Fruit fly (Drosophila melanogaster) whole organism, embryonic: ENCODE measurements around the gene Srp9.

Experiments
- Aef1 ChIP-seq: fragments of 200-800 bp; sonication (Bioruptor generic); IDR thresholded peaks from 3 replicates; pipeline ENCODE4 v1.3.6; 2022; ENCODE audit warnings: missing biosample characterization, missing genetic modification characterization
- BtbVII ChIP-seq: fragments of 200-800 bp; sonication (Bioruptor generic); optimal IDR thresholded peaks from 3 replicates; lab custom pipeline; 2017; ENCODE audit warnings: missing biosample characterization, mild to moderate bottlenecking, missing genetic modification characterization
- CG10462 ChIP-seq: fragments of 200-800 bp; sonication (Bioruptor generic); optimal IDR thresholded peaks from 2 replicates; lab custom pipeline; 2016; ENCODE audit warnings: missing biosample characterization, missing genetic modification characterization
- CG11093 ChIP-seq: fragments of 200-800 bp; sonication (Bioruptor generic); IDR thresholded peaks from 3 replicates; pipeline ENCODE4 v1.3.6; 2022; ENCODE audit warnings: missing biosample characterization, missing genetic modification characterization
- CG12744 ChIP-seq: fragments of 200-800 bp; sonication (Bioruptor generic); optimal IDR thresholded peaks from 2 replicates; lab custom pipeline; 2016; ENCODE audit warnings: missing biosample characterization, missing genetic modification characterization
- CG13424 ChIP-seq: fragments of 200-800 bp; sonication (Bioruptor generic); optimal IDR thresholded peaks from 2 replicates; lab custom pipeline; 2019; ENCODE audit warnings: missing biosample characterization, mild to moderate bottlenecking, missing genetic modification characterization, moderate library complexity
- CG15073 ChIP-seq: fragments of 200-800 bp; sonication (Bioruptor generic); optimal IDR thresholded peaks from 2 replicates; lab custom pipeline; 2016; ENCODE audit warnings: missing biosample characterization, missing genetic modification characterization
- CG1647 ChIP-seq: fragments of 200-800 bp; sonication (Bioruptor generic); optimal IDR thresholded peaks from 3 replicates; lab custom pipeline; 2016; ENCODE audit warnings: missing biosample characterization, missing genetic modification characterization
- CG16813 ChIP-seq: fragments of 200-800 bp; sonication (Bioruptor generic); IDR thresholded peaks from 3 replicates; pipeline ENCODE4 v1.3.6; 2022; ENCODE audit warnings: missing biosample characterization, missing genetic modification characterization; ENCODE audit not compliant: partially characterized antibody
- CG17612 ChIP-seq: fragments of 200-800 bp; sonication (Bioruptor generic); IDR thresholded peaks from 2 replicates; pipeline ENCODE4 v1.3.6; 2022; ENCODE audit warnings: missing biosample characterization, missing genetic modification characterization
- CG18599 ChIP-seq: fragments of 200-800 bp; sonication (Bioruptor generic); optimal IDR thresholded peaks from 3 replicates; lab custom pipeline; 2017; ENCODE audit warnings: missing biosample characterization, missing genetic modification characterization, mild to moderate bottlenecking, moderate library complexity, missing genetic modification reagents
- CG31365 ChIP-seq: fragments of 200-800 bp; sonication (Bioruptor generic); optimal IDR thresholded peaks from 2 replicates; lab custom pipeline; 2018; ENCODE audit warnings: missing biosample characterization, mild to moderate bottlenecking, missing genetic modification characterization
- CG3838 ChIP-seq: fragments of 200-800 bp; sonication (Bioruptor generic); optimal IDR thresholded peaks from 3 replicates; lab custom pipeline; 2016; ENCODE audit warnings: missing biosample characterization, missing genetic modification characterization
- CG5180 ChIP-seq: fragments of 200-800 bp; sonication (Bioruptor generic); optimal IDR thresholded peaks from 3 replicates; lab custom pipeline; 2017; ENCODE audit warnings: missing biosample characterization, missing genetic modification characterization, mild to moderate bottlenecking, moderate library complexity, missing genetic modification reagents
- CG6272 ChIP-seq: fragments of 200-800 bp; sonication (Bioruptor generic); IDR thresholded peaks from 2 replicates; pipeline ENCODE4 v1.3.6; 2022; ENCODE audit warnings: missing biosample characterization, missing genetic modification characterization
- CG6654 ChIP-seq: fragments of 200-800 bp; sonication (Bioruptor generic); optimal IDR thresholded peaks from 2 replicates; lab custom pipeline; 2017; ENCODE audit warnings: missing biosample characterization, mild to moderate bottlenecking, missing genetic modification characterization
- CG6813 ChIP-seq: fragments of 200-800 bp; sonication (Bioruptor generic); optimal IDR thresholded peaks from 2 replicates; lab custom pipeline; 2017; ENCODE audit warnings: missing biosample characterization, missing genetic modification characterization, mild to moderate bottlenecking, moderate library complexity, missing genetic modification reagents
- D ChIP-seq, 2 experiments: fragments of 200-800 bp in 1 of 2; fragments of >200 bp in 1 of 2; sonication (Bioruptor generic) in 1 of 2; optimal IDR thresholded peaks; 2 replicates in 1 of 2; 3 replicates in 1 of 2; lab custom pipeline; 2017; ENCODE audit warnings: mild to moderate bottlenecking in 1 of 2, missing biosample characterization in 1 of 2, missing genetic modification characterization in 1 of 2, missing genetic modification reagents in 1 of 2
- D19B ChIP-seq: fragments of 200-800 bp; sonication (Bioruptor generic); optimal IDR thresholded peaks from 2 replicates; lab custom pipeline; 2017; ENCODE audit warnings: missing biosample characterization, mild to moderate bottlenecking, missing genetic modification characterization
- Deaf1 ChIP-seq: fragments of 200-800 bp; optimal IDR thresholded peaks from 3 replicates; lab custom pipeline; 2019; ENCODE audit warnings: missing biosample characterization, mild to moderate bottlenecking, missing genetic modification characterization, moderate library complexity
- Dip3 ChIP-seq: fragments of 200-800 bp; sonication (Bioruptor generic); optimal IDR thresholded peaks from 3 replicates; lab custom pipeline; 2016; ENCODE audit warnings: missing biosample characterization, missing genetic modification characterization
- Doc3 ChIP-seq: fragments of 200-800 bp; sonication (Bioruptor generic); IDR thresholded peaks from 3 replicates; pipeline ENCODE4 v1.3.6; 2022; ENCODE audit warnings: missing biosample characterization, missing genetic modification characterization; ENCODE audit not compliant: partially characterized antibody
- Drgx ChIP-seq: fragments of 200-800 bp; sonication (Bioruptor generic); IDR thresholded peaks from 2 replicates; pipeline ENCODE4 v1.3.6; 2022; ENCODE audit warnings: missing biosample characterization, missing genetic modification characterization
- GATAe ChIP-seq: fragments of 200-800 bp; sonication (Bioruptor generic); conservative IDR thresholded peaks from 2 replicates; pipeline ENCODE4 v1.3.6; 2022; ENCODE audit warnings: missing biosample characterization, missing genetic modification characterization
- HLH4C ChIP-seq: fragments of 200-800 bp; sonication (Bioruptor generic); IDR thresholded peaks from 3 replicates; pipeline ENCODE4 v1.3.6; 2022; ENCODE audit warnings: missing biosample characterization, missing genetic modification characterization; ENCODE audit not compliant: partially characterized antibody
- HLHmδ ChIP-seq: fragments of 200-800 bp; sonication (Bioruptor generic); optimal IDR thresholded peaks from 2 replicates; lab custom pipeline; 2018; ENCODE audit warnings: missing biosample characterization, mild to moderate bottlenecking, missing genetic modification characterization, moderate library complexity
- Hey ChIP-seq: fragments of 200-800 bp; sonication (Bioruptor generic); optimal IDR thresholded peaks from 3 replicates; lab custom pipeline; 2018; ENCODE audit warnings: missing biosample characterization, mild to moderate bottlenecking, missing genetic modification characterization
- Lpt ChIP-seq: fragments of >200 bp; optimal IDR thresholded peaks from 2 replicates; lab custom pipeline; 2018; ENCODE audit warnings: missing biosample characterization, missing genetic modification characterization
- Max ChIP-seq: fragments of 200-800 bp; sonication (Bioruptor generic); optimal IDR thresholded peaks from 2 replicates; lab custom pipeline; 2016; ENCODE audit warnings: missing biosample characterization, mild to moderate bottlenecking, missing genetic modification characterization
- NK7.1 ChIP-seq: fragments of 200-800 bp; sonication (Bioruptor generic); optimal IDR thresholded peaks from 3 replicates; lab custom pipeline; 2016; ENCODE audit warnings: missing biosample characterization, missing genetic modification characterization
- Oli ChIP-seq: fragments of 200-800 bp; sonication (Bioruptor generic); optimal IDR thresholded peaks from 2 replicates; lab custom pipeline; 2018; ENCODE audit warnings: missing biosample characterization, mild to moderate bottlenecking, missing genetic modification characterization, moderate library complexity
- Side ChIP-seq: fragments of 200-800 bp; sonication (Bioruptor generic); optimal IDR thresholded peaks from 2 replicates; lab custom pipeline; 2016; ENCODE audit warnings: missing biosample characterization, missing genetic modification characterization
- Vsx1 ChIP-seq: fragments of 200-800 bp; sonication (Bioruptor generic); optimal IDR thresholded peaks from 2 replicates; lab custom pipeline; 2017; ENCODE audit warnings: missing biosample characterization, mild to moderate bottlenecking, missing genetic modification characterization, missing genetic modification reagents
- aop ChIP-seq: fragments of 200-800 bp; sonication (Bioruptor generic); IDR thresholded peaks from 2 replicates; pipeline ENCODE4 v1.3.6; 2022; ENCODE audit warnings: missing biosample characterization, missing genetic modification characterization
- ash1 ChIP-seq: fragments of 200-800 bp; sonication (Bioruptor generic); optimal IDR thresholded peaks from 2 replicates; lab custom pipeline; 2018; ENCODE audit warnings: missing biosample characterization, mild to moderate bottlenecking, missing genetic modification characterization
- bowl ChIP-seq: fragments of 200-800 bp; sonication (Bioruptor generic); IDR thresholded peaks from 2 replicates; pipeline ENCODE4 v1.3.6; 2022; ENCODE audit warnings: missing biosample characterization, missing genetic modification characterization
- crc ChIP-seq: fragments of 200-800 bp; sonication (Bioruptor generic); optimal IDR thresholded peaks from 2 replicates; lab custom pipeline; 2016; ENCODE audit warnings: missing biosample characterization, missing genetic modification characterization
- cwo ChIP-seq: fragments of 200-800 bp; sonication (Bioruptor generic); optimal IDR thresholded peaks from 3 replicates; lab custom pipeline; 2017; ENCODE audit warnings: missing biosample characterization, missing genetic modification characterization, mild to moderate bottlenecking, moderate library complexity, missing genetic modification reagents
- fd3F ChIP-seq: fragments of 200-800 bp; sonication (Bioruptor generic); optimal IDR thresholded peaks from 2 replicates; lab custom pipeline; 2018; ENCODE audit warnings: missing biosample characterization, mild to moderate bottlenecking, missing genetic modification characterization, moderate library complexity
- fru ChIP-seq: fragments of >200 bp; optimal IDR thresholded peaks from 2 replicates; lab custom pipeline; 2017
- klu ChIP-seq: fragments of 200-800 bp; sonication (Bioruptor generic); IDR thresholded peaks from 2 replicates; pipeline ENCODE4 v1.3.6; 2022; ENCODE audit warnings: missing biosample characterization, missing genetic modification characterization
- lilli ChIP-seq: fragments of 200-800 bp; sonication (Bioruptor generic); optimal IDR thresholded peaks from 3 replicates; lab custom pipeline; 2016; ENCODE audit warnings: missing biosample characterization, missing genetic modification characterization
- p53 ChIP-seq: fragments of 200-800 bp; sonication (Bioruptor generic); optimal IDR thresholded peaks from 2 replicates; lab custom pipeline; 2016; ENCODE audit warnings: missing biosample characterization, missing genetic modification characterization
- psq ChIP-seq: fragments of 200-800 bp; sonication (Bioruptor generic); optimal IDR thresholded peaks from 2 replicates; lab custom pipeline; 2017; ENCODE audit warnings: missing biosample characterization, missing genetic modification characterization
- shn ChIP-seq: fragments of 200-800 bp; sonication (Bioruptor generic); optimal IDR thresholded peaks from 3 replicates; lab custom pipeline; 2016; ENCODE audit warnings: missing biosample characterization, missing genetic modification characterization
- sob ChIP-seq: fragments of 200-800 bp; sonication (Bioruptor generic); IDR thresholded peaks from 2 replicates; pipeline ENCODE4 v1.3.6; 2022; ENCODE audit warnings: missing biosample characterization, missing genetic modification characterization
- ssp ChIP-seq: fragments of 200-800 bp; sonication (Bioruptor generic); IDR thresholded peaks from 2 replicates; pipeline ENCODE4 v1.3.6; 2022; ENCODE audit warnings: missing biosample characterization, missing genetic modification characterization
- ttk ChIP-seq: fragments of 200-800 bp; sonication (Bioruptor generic); IDR thresholded peaks from 2 replicates; pipeline ENCODE4 v2.1.2; 2022; ENCODE audit warnings: missing biosample characterization, missing genetic modification characterization
- unpg ChIP-seq: fragments of 200-800 bp; sonication (Bioruptor generic); optimal IDR thresholded peaks from 3 replicates; lab custom pipeline; 2018; ENCODE audit warnings: missing biosample characterization, mild to moderate bottlenecking, missing genetic modification characterization, moderate library complexity

Srp9 gene

DNA sequence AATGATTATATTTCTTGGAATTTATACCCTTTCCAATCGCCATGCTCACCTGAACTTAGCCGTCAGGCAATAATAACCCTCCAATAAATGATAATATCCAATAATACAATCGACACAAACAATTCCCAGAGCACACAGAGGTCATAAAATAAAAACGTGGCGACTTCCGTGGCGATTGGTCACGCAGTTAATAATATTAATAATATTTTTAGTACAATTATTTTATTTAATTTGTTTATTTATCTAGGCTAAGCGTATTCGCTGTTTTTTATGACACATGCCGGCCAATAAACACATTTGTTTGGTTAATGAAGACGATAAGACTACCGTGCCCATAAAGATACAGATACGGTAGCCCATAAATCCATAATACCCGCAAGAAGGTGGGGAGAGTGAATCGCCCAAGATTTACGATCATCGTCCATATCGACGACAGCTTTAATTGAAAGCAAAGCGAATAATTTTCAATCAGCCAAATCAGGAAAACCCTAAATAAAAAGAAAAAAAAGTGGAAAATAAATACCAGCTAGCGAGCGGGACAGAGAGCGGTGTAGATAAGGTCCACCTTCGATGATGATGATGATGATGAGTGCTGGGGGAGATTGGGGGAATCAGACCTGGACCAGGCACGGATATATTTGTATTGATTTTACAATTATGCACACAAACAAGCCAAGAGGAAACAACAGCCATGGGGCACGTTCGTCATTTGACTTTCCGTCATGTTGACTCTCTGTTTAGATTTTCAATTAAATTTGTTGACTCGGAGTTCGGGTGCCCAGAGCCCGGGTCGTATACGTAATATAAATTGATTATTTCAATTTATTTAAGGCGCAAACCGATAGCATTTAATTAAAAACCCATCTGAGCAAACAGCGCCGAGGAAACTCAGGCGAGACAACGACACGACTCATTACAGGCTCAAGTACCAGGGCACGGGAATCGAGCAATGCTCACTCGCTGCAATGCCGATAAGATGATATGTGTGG, 24.8 kb downstream of the Srp9 start (continued):
- TF ChIP-seq CG11093 (GFP tag; lab: Robert Waterston, UW) = no peak; the same call in 2 of the 3 replicates
- TF ChIP-seq Dip3 = no peak
- TF ChIP-seq cwo (GFP tag; lab: Kevin White, UChicago) = peak; percentile 26
- TF ChIP-seq BtbVII (GFP tag; lab: Kevin White, UChicago) = peak; percentile 23
- no peak for TF ChIP-seq HLHmδ (GFP tag; lab: Kevin White, UChicago)
- no peak for TF ChIP-seq klu
- no peak for TF ChIP-seq Max (GFP tag; lab: Kevin White, UChicago)
- TF ChIP-seq CG12744 = no peak
- TF ChIP-seq p53 = no peak
- no peak for TF ChIP-seq sob (GFP tag; lab: Robert Waterston, UW)
- no peak for TF ChIP-seq NK7.1 (GFP tag; lab: Kevin White, UChicago)
- no peak for TF ChIP-seq GATAe (GFP tag; lab: Robert Waterston, UW)
- TF ChIP-seq shn (GFP tag; lab: Kevin White, UChicago) = no peak
- TF ChIP-seq CG6654 = no peak
- no peak for TF ChIP-seq D19B (GFP tag; lab: Kevin White, UChicago)
- TF ChIP-seq CG10462 (GFP tag; lab: Kevin White, UChicago) = no peak
- no peak for TF ChIP-seq psq (GFP tag; lab: Kevin White, UChicago)
- no peak for TF ChIP-seq crc (GFP tag; lab: Kevin White, UChicago)
- TF ChIP-seq CG16813 (GFP tag; lab: Robert Waterston, UW) = no peak
- TF ChIP-seq CG13424 (tag; lab: Kevin White, UChicago) = no peak
- peak; percentile 66 for TF ChIP-seq Vsx1 (GFP tag; lab: Kevin White, UChicago)
- no peak for TF ChIP-seq CG31365 (tag; lab: Kevin White, UChicago)
- no peak for TF ChIP-seq CG18599 (GFP tag; lab: Kevin White, UChicago)
- no peak for TF ChIP-seq Doc3 (GFP tag; lab: Robert Waterston, UW)
- no peak for TF ChIP-seq CG3838 (GFP tag; lab: Kevin White, UChicago)
- no peak for TF ChIP-seq ash1 (GFP tag; lab: Kevin White, UChicago)
- TF ChIP-seq Oli (tag; lab: Kevin White, UChicago) = no peak
- TF ChIP-seq Deaf1 (tag; lab: Kevin White, UChicago) = no peak
- TF ChIP-seq Side (GFP tag; lab: Kevin White, UChicago) = peak; percentile 28
- TF ChIP-seq Hey (tag; lab: Kevin White, UChicago) = no peak
- no peak for TF ChIP-seq CG5180
- TF ChIP-seq HLH4C (GFP tag; lab: Robert Waterston, UW) = no peak
- TF ChIP-seq unpg (GFP tag; lab: Kevin White, UChicago) = peak; percentile 2
- TF ChIP-seq CG6813 = peak; percentile 4
- no peak for TF ChIP-seq fd3F (GFP tag; lab: Kevin White, UChicago)
- no peak for TF ChIP-seq CG15073 (GFP tag; lab: Kevin White, UChicago)
- no peak for TF ChIP-seq ssp (GFP tag; lab: Robert Waterston, UW)
- TF ChIP-seq Drgx (GFP tag; lab: Robert Waterston, UW) = no peak
- TF ChIP-seq lilli (GFP tag; lab: Kevin White, UChicago) = no peak
- no peak for TF ChIP-seq CG6272 (GFP tag; lab: Robert Waterston, UW)
- TF ChIP-seq D (optimal IDR thresholded peaks at IDR 0.05; lab: Kevin White, UChicago) = no peak
- TF ChIP-seq D (GFP tag; optimal IDR thresholded peaks at IDR 0.05; lab: Kevin White, UChicago) = peak; percentile 20
- no peak for TF ChIP-seq Lpt (GFP tag; lab: Kevin White, UChicago)
- no peak for TF ChIP-seq Aef1 (GFP tag; lab: Robert Waterston, UW)
- no peak for TF ChIP-seq CG17612
- no peak for TF ChIP-seq CG1647 (GFP tag; lab: Kevin White, UChicago)
- TF ChIP-seq bowl (GFP tag; lab: Robert Waterston, UW) = no peak
- TF ChIP-seq ttk (GFP tag; lab: Robert Waterston, UW) = no peak
- no peak for TF ChIP-seq aop (GFP tag; lab: Robert Waterston, UW)
- no peak for TF ChIP-seq fru (lab: Kevin White, UChicago)
